In the genomic region with DNA sequence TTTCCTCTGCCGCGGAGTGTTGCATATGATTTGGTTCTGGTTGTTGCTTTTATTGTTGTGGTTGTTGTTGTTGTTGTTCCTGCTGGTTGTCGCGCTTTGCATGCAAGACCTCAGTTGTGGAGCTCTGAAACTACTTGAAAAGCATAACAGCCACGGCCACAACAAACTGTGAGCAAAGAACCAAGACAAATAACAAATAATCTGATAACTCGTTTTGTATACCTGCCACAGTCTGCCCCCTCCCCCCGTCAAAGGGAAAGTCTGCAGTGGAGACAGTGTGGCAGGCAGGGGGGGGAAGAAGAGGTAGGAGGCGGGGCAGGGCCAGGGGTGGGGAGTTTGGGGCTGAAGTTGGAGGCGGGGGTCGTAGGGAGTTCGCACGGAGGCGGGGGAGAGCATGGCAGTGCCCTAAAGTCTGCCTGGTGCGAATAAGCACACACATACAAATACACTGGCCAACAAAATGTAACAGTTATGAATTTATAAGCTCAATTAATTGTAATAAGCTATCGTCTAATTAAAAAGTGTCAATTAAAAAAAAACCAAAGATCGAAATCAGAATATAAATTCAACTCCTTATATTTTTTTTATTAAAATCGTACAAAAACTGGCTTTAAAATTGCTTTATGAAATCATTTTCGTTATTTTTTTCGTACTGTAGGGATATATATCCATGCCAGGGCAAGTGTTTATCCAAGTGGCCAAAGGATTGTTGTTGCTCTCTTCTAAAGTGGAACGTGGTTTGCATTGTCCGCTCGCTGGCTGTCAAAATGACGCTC, we compare ENCODE assay signal across 1 fruit fly cellular context.
TF ChIP-seq lines count a peak whose summit lies in the region.

No protein-coding gene starts in this region.

TF ChIP-seq in whole organism, embryonic, 481 proteins besides CTCF, POLR2A, EP300 and RAD21 (continued from another document and continues in another):
- TF ChIP-seq cad (GFP tag; optimal IDR thresholded peaks at IDR 0.05; lab: Kevin White, UChicago) (no peak), ab (GFP tag; optimal IDR thresholded peaks at IDR 0.05; lab: Kevin White, UChicago) (no peak), tx (GFP tag; optimal IDR thresholded peaks at IDR 0.05; lab: Kevin White, UChicago) (no peak), Bgb (GFP tag; IDR thresholded peaks at IDR 0.05; lab: Robert Waterston, UW; ENCODE audit: partially characterized antibody) (no peak), croc (GFP tag; conservative IDR thresholded peaks at IDR 0.05; lab: Robert Waterston, UW) (no peak), p53 (GFP tag; optimal IDR thresholded peaks at IDR 0.05; lab: Kevin White, UChicago) (no peak), Ptx1 (GFP tag; IDR thresholded peaks at IDR 0.05; lab: Robert Waterston, UW) (peak; percentile 40; the same call in 1 of the 2 replicates), zf30C (GFP tag; optimal IDR thresholded peaks at IDR 0.05; lab: Kevin White, UChicago) (peak; percentile 22), Oli (tag; optimal IDR thresholded peaks at IDR 0.05; lab: Kevin White, UChicago) (peak; percentile 9), Hr51 (GFP tag; optimal IDR thresholded peaks at IDR 0.05; lab: Kevin White, UChicago) (peak in 1 of 2 experiments; percentile 29), CG1603 (tag; optimal IDR thresholded peaks at IDR 0.05; lab: Kevin White, UChicago) (peak; percentile 8), pnt (GFP tag; optimal IDR thresholded peaks at IDR 0.05; lab: Kevin White, UChicago) (no peak), CkIIα-i1 (GFP tag; IDR thresholded peaks at IDR 0.05; lab: Robert Waterston, UW) (no peak), sd (tag; optimal IDR thresholded peaks at IDR 0.05; lab: Kevin White, UChicago) (no peak), row (GFP tag; IDR thresholded peaks at IDR 0.05; lab: Robert Waterston, UW) (peak; percentile 50), dimm (GFP tag; IDR thresholded peaks at IDR 0.05; lab: Robert Waterston, UW) (no peak), slp2 (GFP tag; optimal IDR thresholded peaks at IDR 0.05; lab: Kevin White, UChicago) (no peak), Fer1 (GFP tag; optimal IDR thresholded peaks at IDR 0.05; lab: Kevin White, UChicago) (no peak), CG14050 (GFP tag; IDR thresholded peaks at IDR 0.05; lab: Robert Waterston, UW) (no peak), D (optimal IDR thresholded peaks at IDR 0.05; lab: Kevin White, UChicago) (no peak), D (GFP tag; optimal IDR thresholded peaks at IDR 0.05; lab: Kevin White, UChicago) (peak; percentile 56), CG10147 (GFP tag; optimal IDR thresholded peaks at IDR 0.05; lab: Kevin White, UChicago) (no peak), mam (GFP tag; optimal IDR thresholded peaks at IDR 0.05; lab: Kevin White, UChicago) (no peak), CG9797 (GFP tag; optimal IDR thresholded peaks at IDR 0.05; lab: Kevin White, UChicago) (no peak), Drgx (GFP tag; IDR thresholded peaks at IDR 0.05; lab: Robert Waterston, UW) (peak; percentile 46; the same call in 1 of the 2 replicates), Oaz (GFP tag; IDR thresholded peaks at IDR 0.05; lab: Robert Waterston, UW) (no peak), onecut (GFP tag; IDR thresholded peaks at IDR 0.05; lab: Robert Waterston, UW) (peak; percentile 17; the same call in 1 of the 2 replicates), CG6272 (GFP tag; IDR thresholded peaks at IDR 0.05; lab: Robert Waterston, UW) (no peak), Med (GFP tag; lab: Kevin White, UChicago) (peak; percentile 62), gsb-n (tag; optimal IDR thresholded peaks at IDR 0.05; lab: Kevin White, UChicago) (peak; percentile 34), Dref (GFP tag; IDR thresholded peaks at IDR 0.05; lab: Robert Waterston, UW) (no peak), fru (optimal IDR thresholded peaks at IDR 0.05; lab: Kevin White, UChicago) (no peak), CG4424 (GFP tag; optimal IDR thresholded peaks at IDR 0.05; lab: Kevin White, UChicago) (peak; percentile 40), CG3838 (GFP tag; optimal IDR thresholded peaks at IDR 0.05; lab: Kevin White, UChicago) (no peak), CG34376 (GFP tag; optimal IDR thresholded peaks at IDR 0.05; lab: Kevin White, UChicago) (no peak), CG10565 (GFP tag; optimal IDR thresholded peaks at IDR 0.05; lab: Kevin White, UChicago) (no peak), ems (GFP tag; optimal IDR thresholded peaks at IDR 0.05; lab: Kevin White, UChicago) (no peak), CG4360 (GFP tag; IDR thresholded peaks at IDR 0.05; lab: Robert Waterston, UW) (peak; percentile 89), dysf (GFP tag; IDR thresholded peaks at IDR 0.05; lab: Robert Waterston, UW) (no peak), Sry-β (GFP tag; optimal IDR thresholded peaks at IDR 0.05; lab: Kevin White, UChicago) (no peak), CG2199 (GFP tag; IDR thresholded peaks at IDR 0.05; lab: Robert Waterston, UW) (no peak), CG11093 (GFP tag; IDR thresholded peaks at IDR 0.05; lab: Robert Waterston, UW) (0 out of 3 replicates have a peak, but pooled peaks have one; percentile 16), CG7372 (GFP tag; IDR thresholded peaks at IDR 0.05; lab: Robert Waterston, UW) (no peak), chinmo (GFP tag; IDR thresholded peaks at IDR 0.05; lab: Robert Waterston, UW; ENCODE audit: partially characterized antibody) (no peak), inv (GFP tag; IDR thresholded peaks at IDR 0.05; lab: Robert Waterston, UW; ENCODE audit: partially characterized antibody) (no peak), CG15073 (GFP tag; optimal IDR thresholded peaks at IDR 0.05; lab: Kevin White, UChicago) (no peak), kni (GFP tag; optimal IDR thresholded peaks at IDR 0.05; lab: Kevin White, UChicago) (peak; percentile 98), Blimp-1 (GFP tag; optimal IDR thresholded peaks at IDR 0.05; lab: Kevin White, UChicago) (peak; percentile 81), CG18476 (GFP tag; optimal IDR thresholded peaks at IDR 0.05; lab: Kevin White, UChicago) (no peak), Lhr (GFP tag; optimal IDR thresholded peaks at IDR 0.05; lab: Kevin White, UChicago) (peak; percentile 26), zen (tag; optimal IDR thresholded peaks at IDR 0.05; lab: Kevin White, UChicago) (no peak), CG13775 (GFP tag; optimal IDR thresholded peaks at IDR 0.05; lab: Kevin White, UChicago) (peak; percentile 3), Hr39 (optimal IDR thresholded peaks at IDR 0.05; lab: Kevin White, UChicago) (peak; percentile 51), Scr (GFP tag; IDR thresholded peaks at IDR 0.05; lab: Robert Waterston, UW; ENCODE audit: partially characterized antibody) (no peak), CG6791 (GFP tag; IDR thresholded peaks at IDR 0.05; lab: Robert Waterston, UW; ENCODE audit: partially characterized antibody) (no peak), Taf1 (GFP tag; IDR thresholded peaks at IDR 0.05; lab: Robert Waterston, UW) (no peak), CG1832 (GFP tag; optimal IDR thresholded peaks at IDR 0.05; lab: Kevin White, UChicago) (no peak), CG7357 (GFP tag; IDR thresholded peaks at IDR 0.05; lab: Robert Waterston, UW) (no peak), pho (GFP tag; optimal IDR thresholded peaks at IDR 0.05; lab: Kevin White, UChicago) (no peak), CG6813 (GFP tag; optimal IDR thresholded peaks at IDR 0.05; lab: Kevin White, UChicago) (peak; percentile 49), CG13624 (GFP tag; optimal IDR thresholded peaks at IDR 0.05; lab: Kevin White, UChicago) (no peak), Gug (GFP tag; IDR thresholded peaks at IDR 0.05; lab: Robert Waterston, UW) (no peak), cas (GFP tag; IDR thresholded peaks at IDR 0.05; lab: Robert Waterston, UW) (no peak), ranshi (GFP tag; IDR thresholded peaks at IDR 0.05; lab: Robert Waterston, UW) (no peak), Ssrp (tag; optimal IDR thresholded peaks at IDR 0.05; lab: Kevin White, UChicago) (peak; percentile 43), D19A (tag; optimal IDR thresholded peaks at IDR 0.05; lab: Kevin White, UChicago) (no peak), esg (GFP tag; conservative IDR thresholded peaks at IDR 0.05; lab: Robert Waterston, UW) (no peak; the same call in 1 of the 2 replicates), ara (GFP tag; IDR thresholded peaks at IDR 0.05; lab: Robert Waterston, UW) (no peak), sob (GFP tag; IDR thresholded peaks at IDR 0.05; lab: Robert Waterston, UW) (peak; percentile 35; the same call in 1 of the 2 replicates), E2f1 (GFP tag; IDR thresholded peaks at IDR 0.05; lab: Robert Waterston, UW) (no peak), nerfin-1 (tag; optimal IDR thresholded peaks at IDR 0.05; lab: Kevin White, UChicago) (no peak), E2f2 (GFP tag; IDR thresholded peaks at IDR 0.05; lab: Robert Waterston, UW) (no peak), maf-S (GFP tag; optimal IDR thresholded peaks at IDR 0.05; lab: Kevin White, UChicago) (no peak), CG3726 (GFP tag; IDR thresholded peaks at IDR 0.05; lab: Robert Waterston, UW) (0 out of 3 replicates have a peak, but pooled peaks have one; percentile 26), fd64A (GFP tag; optimal IDR thresholded peaks at IDR 0.05; lab: Kevin White, UChicago) (no peak), sima (GFP tag; optimal IDR thresholded peaks at IDR 0.05; lab: Kevin White, UChicago) (no peak), ssp (GFP tag; IDR thresholded peaks at IDR 0.05; lab: Robert Waterston, UW) (no peak), CG8281 (tag; optimal IDR thresholded peaks at IDR 0.05; lab: Kevin White, UChicago) (no peak), Dll (GFP tag; IDR thresholded peaks at IDR 0.05; lab: Robert Waterston, UW; ENCODE audit: partially characterized antibody) (no peak), jigr1 (GFP tag; IDR thresholded peaks at IDR 0.05; lab: Robert Waterston, UW) (no peak), stwl (tag; optimal IDR thresholded peaks at IDR 0.05; lab: Kevin White, UChicago) (no peak), Dbx (GFP tag; IDR thresholded peaks at IDR 0.05; lab: Robert Waterston, UW) (no peak), CG11504 (tag; optimal IDR thresholded peaks at IDR 0.05; lab: Kevin White, UChicago) (peak; percentile 56), Hand (GFP tag; optimal IDR thresholded peaks at IDR 0.05; lab: Kevin White, UChicago) (no peak), CG15514 (GFP tag; optimal IDR thresholded peaks at IDR 0.05; lab: Kevin White, UChicago) (no peak), vvl (GFP tag; IDR thresholded peaks at IDR 0.05; lab: Robert Waterston, UW) (no peak), dm (GFP tag; optimal IDR thresholded peaks at IDR 0.05; lab: Kevin White, UChicago) (no peak), Max (GFP tag; optimal IDR thresholded peaks at IDR 0.05; lab: Kevin White, UChicago) (no peak), CG7271 (tag; optimal IDR thresholded peaks at IDR 0.05; lab: Kevin White, UChicago) (no peak), CG2678 (tag; optimal IDR thresholded peaks at IDR 0.05; lab: Kevin White, UChicago) (peak; percentile 44), ham (GFP tag; IDR thresholded peaks at IDR 0.05; lab: Robert Waterston, UW) (no peak), knrl (GFP tag; IDR thresholded peaks at IDR 0.05; lab: Robert Waterston, UW; ENCODE audit: partially characterized antibody) (no peak), ATbp (GFP tag; optimal IDR thresholded peaks at IDR 0.05; lab: Kevin White, UChicago) (peak; percentile 2), CG6689 (GFP tag; IDR thresholded peaks at IDR 0.05; lab: Robert Waterston, UW) (0 out of 2 replicates have a peak, but pooled peaks have one; percentile 14), chif (GFP tag; optimal IDR thresholded peaks at IDR 0.05; lab: Kevin White, UChicago) (peak in 1 of 2 experiments; percentile 26), oc (tag; optimal IDR thresholded peaks at IDR 0.05; lab: Kevin White, UChicago) (peak; percentile 79), CG2875 (GFP tag; optimal IDR thresholded peaks at IDR 0.05; lab: Kevin White, UChicago) (no peak), ewg (GFP tag; optimal IDR thresholded peaks at IDR 0.05; lab: Kevin White, UChicago) (peak; percentile 28), CG13424 (tag; optimal IDR thresholded peaks at IDR 0.05; lab: Kevin White, UChicago) (peak; percentile 17), sens-2 (GFP tag; IDR thresholded peaks at IDR 0.05; lab: Robert Waterston, UW) (no peak), CG17568 (GFP tag; optimal IDR thresholded peaks at IDR 0.05; lab: Kevin White, UChicago) (no peak), ato (GFP tag; IDR thresholded peaks at IDR 0.05; lab: Robert Waterston, UW; ENCODE audit: partially characterized antibody) (0 out of 2 replicates have a peak, but pooled peaks have one; percentile 31), Ada2b (GFP tag; IDR thresholded peaks at IDR 0.05; lab: Robert Waterston, UW) (no peak), CG13894 (tag; optimal IDR thresholded peaks at IDR 0.05; lab: Kevin White, UChicago) (no peak), Tbp (GFP tag; optimal IDR thresholded peaks at IDR 0.05; lab: Kevin White, UChicago) (no peak), z (GFP tag; IDR thresholded peaks at IDR 0.05; lab: Robert Waterston, UW) (0 out of 3 replicates have a peak, but pooled peaks have one; percentile 43), aop (GFP tag; IDR thresholded peaks at IDR 0.05; lab: Robert Waterston, UW) (no peak), HmgZ (tag; optimal IDR thresholded peaks at IDR 0.05; lab: Kevin White, UChicago) (no peak), Awh (GFP tag; IDR thresholded peaks at IDR 0.05; lab: Robert Waterston, UW) (0 out of 2 replicates have a peak, but pooled peaks have one; percentile 26), CG11398 (GFP tag; optimal IDR thresholded peaks at IDR 0.05; lab: Kevin White, UChicago) (no peak), PHDP (tag; optimal IDR thresholded peaks at IDR 0.05; lab: Kevin White, UChicago) (peak; percentile 4), Rfx (GFP tag; IDR thresholded peaks at IDR 0.05; lab: Robert Waterston, UW) (peak; percentile 14; the same call in 1 of the 2 replicates), pum (GFP tag; optimal IDR thresholded peaks at IDR 0.05; lab: Kevin White, UChicago) (no peak), gro (GFP tag; optimal IDR thresholded peaks at IDR 0.05; lab: Kevin White, UChicago) (no peak), sens (GFP tag; lab: Kevin White, UChicago) (peak; percentile 85), CG10267 (tag; optimal IDR thresholded peaks at IDR 0.05; lab: Kevin White, UChicago) (peak; percentile 18), CG7839 (tag; optimal IDR thresholded peaks at IDR 0.05; lab: Kevin White, UChicago) (peak; percentile 53), CG17802 (tag; optimal IDR thresholded peaks at IDR 0.05; lab: Kevin White, UChicago) (peak; percentile 10), Jarid2 (GFP tag; optimal IDR thresholded peaks at IDR 0.05; lab: Kevin White, UChicago) (no peak), HLHmδ (GFP tag; optimal IDR thresholded peaks at IDR 0.05; lab: Kevin White, UChicago) (peak; percentile 83), usp (GFP tag; optimal IDR thresholded peaks at IDR 0.05; lab: Kevin White, UChicago) (no peak), tin (GFP tag; optimal IDR thresholded peaks at IDR 0.05; lab: Kevin White, UChicago) (no peak), CG12104 (GFP tag; optimal IDR thresholded peaks at IDR 0.05; lab: Kevin White, UChicago) (no peak), org-1 (GFP tag; optimal IDR thresholded peaks at IDR 0.05; lab: Kevin White, UChicago) (peak; percentile 16), crc (GFP tag; optimal IDR thresholded peaks at IDR 0.05; lab: Kevin White, UChicago) (no peak)
